Worm (Caenorhabditis elegans) whole organism, mixed stage, embryonic: ENCODE measurements around the gene W02F12.8.
A peak's percentile ranks its signal among the peaks of the same experiment; 100 is the strongest.

ENCODE experiments used
- M03D4.4 ChIP-seq: sonication (generic microtip); optimal IDR thresholded peaks from 2 replicates; lab custom pipeline; 2017; ENCODE audit warnings: mild to moderate bottlenecking, missing genetic modification characterization, missing compliant biosample characterization
- bed-3 ChIP-seq: fragments of 200-800 bp; sonication (Bioruptor generic); optimal IDR thresholded peaks from 3 replicates; lab custom pipeline; 2018; ENCODE audit warnings: mild to moderate bottlenecking, missing genetic modification characterization, moderate library complexity, missing compliant biosample characterization
- blmp-1 ChIP-seq: fragments of 150-350 bp; optimal IDR thresholded peaks from 2 replicates; lab custom pipeline; 2014; ENCODE audit warnings: missing biosample characterization, missing genetic modification characterization
- ceh-39 ChIP-seq: fragments of 150-350 bp; optimal IDR thresholded peaks from 2 replicates; lab custom pipeline; 2014; ENCODE audit warnings: missing biosample characterization, missing genetic modification characterization
- ceh-43 ChIP-seq: fragments of 200-800 bp; sonication (Bioruptor generic); optimal IDR thresholded peaks from 2 replicates; lab custom pipeline; 2018; ENCODE audit warnings: mild to moderate bottlenecking, missing genetic modification characterization, moderate library complexity, missing compliant biosample characterization
- ceh-83 ChIP-seq: fragments of 200-800 bp; sonication (Bioruptor generic); optimal IDR thresholded peaks from 2 replicates; lab custom pipeline; 2018; ENCODE audit warnings: mild to moderate bottlenecking, missing genetic modification characterization, missing compliant biosample characterization
- ces-1 ChIP-seq: fragments of 150-350 bp; optimal IDR thresholded peaks from 2 replicates; lab custom pipeline; 2014; ENCODE audit warnings: missing biosample characterization, missing genetic modification reagents, missing genetic modification characterization
- cnd-1 ChIP-seq: fragments of 200-800 bp; sonication (Bioruptor generic); optimal IDR thresholded peaks from 2 replicates; lab custom pipeline; 2018; ENCODE audit warnings: mild to moderate bottlenecking, missing genetic modification characterization, missing compliant biosample characterization
- drap-1 ChIP-seq: fragments of 200-800 bp; sonication (Bioruptor generic); optimal IDR thresholded peaks from 3 replicates; lab custom pipeline; 2018; ENCODE audit warnings: mild to moderate bottlenecking, missing genetic modification characterization, missing compliant biosample characterization
- elt-1 ChIP-seq: sonication (generic microtip); optimal IDR thresholded peaks from 2 replicates; lab custom pipeline; 2017; ENCODE audit warnings: missing genetic modification characterization, mild to moderate bottlenecking, missing compliant biosample characterization, antibody characterized with exemption, moderate library complexity, borderline replicate concordance; ENCODE audit not compliant: insufficient read depth
- elt-3 ChIP-seq: fragments of 150-350 bp; optimal IDR thresholded peaks from 2 replicates; lab custom pipeline; 2014; ENCODE audit warnings: missing biosample characterization, missing genetic modification characterization
- ham-2 ChIP-seq: fragments of 200-800 bp; sonication (Bioruptor generic); optimal IDR thresholded peaks from 2 replicates; lab custom pipeline; 2018; ENCODE audit warnings: mild to moderate bottlenecking, missing genetic modification characterization, missing compliant biosample characterization
- lin-13 ChIP-seq: fragments of 150-350 bp; optimal IDR thresholded peaks from 2 replicates; lab custom pipeline; 2014; ENCODE audit warnings: missing biosample characterization, missing genetic modification characterization
- lsy-2 ChIP-seq: fragments of 150-350 bp; optimal IDR thresholded peaks from 2 replicates; lab custom pipeline; 2014; ENCODE audit warnings: missing biosample characterization, missing genetic modification characterization
- mab-5 ChIP-seq: fragments of 150-350 bp; optimal IDR thresholded peaks from 2 replicates; lab custom pipeline; 2014; ENCODE audit warnings: missing biosample characterization, missing genetic modification characterization
- mep-1 ChIP-seq: fragments of 150-350 bp; optimal IDR thresholded peaks from 2 replicates; lab custom pipeline; 2017; ENCODE audit warnings: missing biosample characterization, missing genetic modification reagents, missing genetic modification characterization, inconsistent platforms
- mls-2 ChIP-seq: sonication (generic microtip); optimal IDR thresholded peaks from 2 replicates; lab custom pipeline; 2016; ENCODE audit warnings: mild to moderate bottlenecking, missing genetic modification characterization, moderate library complexity, missing compliant biosample characterization
- nhr-12 ChIP-seq: fragments of 150-350 bp; optimal IDR thresholded peaks from 2 replicates; lab custom pipeline; 2014; ENCODE audit warnings: missing biosample characterization, missing genetic modification characterization
- nhr-2 ChIP-seq: fragments of 150-350 bp; optimal IDR thresholded peaks from 2 replicates; lab custom pipeline; 2014; ENCODE audit warnings: missing biosample characterization, missing genetic modification characterization
- nhr-237 ChIP-seq: fragments of 150-350 bp; optimal IDR thresholded peaks from 2 replicates; lab custom pipeline; 2014; ENCODE audit warnings: missing biosample characterization, missing genetic modification characterization
- nhr-28 ChIP-seq: fragments of 150-350 bp; optimal IDR thresholded peaks from 2 replicates; lab custom pipeline; 2014; ENCODE audit warnings: missing biosample characterization, missing genetic modification characterization
- pha-4 ChIP-seq: fragments of 150-350 bp; optimal IDR thresholded peaks from 2 replicates; lab custom pipeline; 2018; ENCODE audit warnings: missing biosample characterization, missing genetic modification reagents, missing genetic modification characterization
- sem-2 ChIP-seq: fragments of 200-800 bp; sonication (Bioruptor generic); optimal IDR thresholded peaks from 2 replicates; lab custom pipeline; 2018; ENCODE audit warnings: mild to moderate bottlenecking, missing genetic modification characterization, missing compliant biosample characterization
- sptf-1 ChIP-seq: sonication (generic microtip); optimal IDR thresholded peaks from 2 replicates; lab custom pipeline; 2017; ENCODE audit warnings: mild to moderate bottlenecking, missing genetic modification characterization, moderate library complexity, missing compliant biosample characterization
- unc-120 ChIP-seq: sonication (generic microtip); optimal IDR thresholded peaks from 2 replicates; lab custom pipeline; 2017; ENCODE audit warnings: missing genetic modification characterization, missing compliant biosample characterization; ENCODE audit not compliant: poor library complexity, severe bottlenecking
- unc-39 ChIP-seq: fragments of 150-350 bp; optimal IDR thresholded peaks from 2 replicates; lab custom pipeline; 2014; ENCODE audit warnings: missing biosample characterization, missing genetic modification characterization
- unc-62 ChIP-seq: fragments of 150-350 bp; optimal IDR thresholded peaks from 2 replicates; lab custom pipeline; 2014; ENCODE audit warnings: missing biosample characterization, missing genetic modification reagents, missing genetic modification characterization
- zip-8 ChIP-seq: fragments of 150-350 bp; optimal IDR thresholded peaks from 2 replicates; lab custom pipeline; 2014; ENCODE audit warnings: missing biosample characterization, missing genetic modification characterization
- ztf-11 ChIP-seq: fragments of 150-350 bp; optimal IDR thresholded peaks from 2 replicates; lab custom pipeline; 2014; ENCODE audit warnings: missing biosample characterization, missing genetic modification characterization

W02F12.8 gene

DNA sequence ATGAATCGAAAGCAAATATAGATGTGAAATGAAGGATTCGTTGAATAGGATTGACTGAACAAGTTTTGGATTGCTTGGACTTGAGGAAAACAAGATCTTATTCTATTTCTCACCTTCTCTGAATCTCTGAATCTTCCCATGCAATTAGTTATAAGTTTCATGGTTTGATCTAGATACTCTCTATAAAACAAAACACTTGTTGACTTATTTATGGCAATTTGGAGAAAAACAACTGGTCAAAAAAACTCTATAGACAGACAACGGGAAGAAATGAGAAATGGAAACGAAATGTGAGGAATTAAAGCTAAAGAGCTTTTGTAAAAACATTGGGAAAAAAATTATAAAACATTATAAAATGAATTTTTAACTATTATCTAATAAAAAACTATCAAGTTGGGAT, at the start of gene W02F12.8:
Gene W02F12.8, minus strand, starts transcription at position 101 of the 400 bp plus-strand sequence.
- no peak for TF ChIP-seq cnd-1
- no peak for TF ChIP-seq pha-4 (tag; lab: Kevin White, UChicago)

DNA sequence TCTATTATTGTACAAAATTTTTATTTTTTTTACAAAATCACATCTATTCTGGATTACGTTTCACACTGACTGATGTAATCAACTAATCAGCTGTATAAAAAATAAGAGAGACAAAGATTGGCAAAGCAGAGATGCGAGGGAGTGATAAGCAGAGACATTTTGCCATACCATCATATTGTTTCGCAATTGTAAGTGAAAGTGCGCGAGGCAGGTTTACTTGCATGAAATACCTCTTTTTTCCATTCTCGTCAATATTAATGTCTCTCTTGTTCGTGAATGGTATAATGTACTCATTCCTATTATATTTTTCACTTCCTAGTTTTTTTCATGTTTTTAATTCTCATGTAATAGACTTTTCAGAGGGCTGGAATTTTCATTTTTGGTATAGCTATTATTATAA, 42.3 kb upstream of the W02F12.8 start:
- peak; percentile 59 for TF ChIP-seq elt-1 (tag; lab: Kevin White, UChicago)
- no peak for TF ChIP-seq M03D4.4 (tag; lab: Kevin White, UChicago)
- peak; percentile 15 for TF ChIP-seq blmp-1 (tag; lab: Kevin White, UChicago)
- TF ChIP-seq ztf-11 (tag; lab: Kevin White, UChicago) = no peak
- TF ChIP-seq unc-39 (tag; lab: Kevin White, UChicago) = no peak
- no peak for TF ChIP-seq nhr-2
- TF ChIP-seq, all 35 proteins: peak for 2

DNA sequence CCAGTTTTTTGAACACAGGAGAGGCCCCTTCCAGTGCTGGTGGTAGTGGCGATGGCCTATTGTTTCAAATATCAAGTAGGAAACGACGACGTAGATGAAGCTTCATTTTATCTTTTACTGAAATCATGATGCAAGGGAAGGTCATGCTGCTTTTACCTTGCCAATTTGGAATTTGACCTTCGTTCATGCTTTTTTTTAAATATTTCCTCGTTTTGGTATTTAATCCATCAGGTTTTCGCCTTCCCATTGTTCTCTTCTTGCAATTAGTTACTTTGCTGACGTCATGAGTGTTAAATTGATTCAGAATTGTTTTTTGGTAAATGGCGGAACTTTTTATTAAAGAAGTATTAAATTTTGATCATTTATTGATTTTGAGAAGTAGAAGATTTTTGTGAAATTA, 41.5 kb upstream of the W02F12.8 start:
- TF ChIP-seq elt-3 (no peak), unc-62 (no peak), lin-13 (tag; lab: Kevin White, UChicago) (no peak)

DNA sequence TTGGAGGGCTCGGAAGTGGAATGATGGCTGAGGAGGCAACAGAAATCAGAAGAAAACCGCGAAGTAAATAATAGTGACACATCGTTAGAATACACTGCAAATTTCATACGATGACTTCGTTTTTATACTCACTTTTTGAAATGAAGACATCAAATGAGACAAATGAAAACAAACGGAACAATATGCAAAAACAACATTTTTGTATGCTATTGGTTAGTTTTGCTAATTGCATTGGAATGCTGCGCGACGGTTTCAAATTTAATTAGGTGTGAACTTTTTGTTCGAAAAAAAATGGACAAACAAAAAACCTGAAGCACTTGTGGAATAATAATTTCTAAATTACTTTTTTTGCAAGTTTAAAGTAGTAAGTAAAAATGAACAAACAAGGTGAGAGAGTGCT, 38.4 kb upstream of the W02F12.8 start, which contains the start of gene grl-8:
Gene grl-8, minus strand, starts transcription at position 101 of the 400 bp plus-strand sequence.
- TF ChIP-seq mab-5 (tag; lab: Kevin White, UChicago) (no peak), ces-1 (GFP tag; lab: Kevin White, UChicago) (peak; percentile 19), ztf-11 (tag; lab: Kevin White, UChicago) (no peak)

DNA sequence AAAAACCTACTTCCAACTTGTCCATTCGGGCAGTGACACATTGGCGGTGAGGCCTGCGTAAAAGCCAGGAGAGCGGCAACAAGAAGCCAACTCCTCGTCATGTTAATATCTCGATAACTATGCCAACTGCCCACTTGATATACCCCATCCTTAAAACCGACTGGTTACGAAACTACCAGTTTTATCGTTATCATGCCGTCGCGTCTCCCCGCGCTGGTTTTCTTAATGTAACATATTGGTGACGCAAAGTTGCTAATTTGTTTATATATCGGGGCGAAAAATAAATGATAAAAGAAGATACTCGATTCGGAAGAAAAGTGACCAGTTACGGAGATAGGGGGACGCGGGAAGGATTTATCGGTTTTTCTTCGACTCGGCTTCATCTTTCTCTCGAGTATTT, 37.0 kb upstream of the W02F12.8 start, which contains the start of gene grl-9:
Gene grl-9, minus strand, starts transcription at position 101 of the 400 bp plus-strand sequence.
- no peak for TF ChIP-seq sem-2
- no peak for TF ChIP-seq elt-3
- no peak for TF ChIP-seq unc-39 (tag; lab: Kevin White, UChicago)
- TF ChIP-seq unc-62 = no peak

DNA sequence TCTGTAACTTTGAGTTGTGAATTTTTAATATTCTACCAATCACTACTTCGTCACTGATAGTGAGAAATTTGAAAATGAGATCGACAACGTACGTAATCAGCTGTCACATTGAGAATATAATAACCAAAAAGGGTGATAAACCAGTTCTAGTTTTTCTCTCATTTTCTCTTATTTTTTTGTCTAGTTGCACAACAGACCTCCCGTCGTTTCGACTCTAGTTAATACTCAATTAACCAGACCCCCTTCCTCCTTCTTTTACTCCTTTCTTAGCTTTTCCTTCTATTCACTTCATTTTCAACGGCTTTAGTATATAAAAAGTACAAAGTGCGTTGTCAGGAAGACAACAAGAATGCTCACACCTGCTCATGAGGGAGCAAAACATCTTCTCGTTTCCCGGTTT, 32.7 kb upstream of the W02F12.8 start, which contains the start of gene ZC487.1:
Gene ZC487.1, plus strand, starts transcription at position 301 of the 400 bp plus-strand sequence.
- TF ChIP-seq sem-2 (no peak), unc-39 (tag; lab: Kevin White, UChicago) (no peak), ham-2 (GFP tag; lab: Kevin White, UChicago) (no peak), M03D4.4 (tag; lab: Kevin White, UChicago) (no peak), sptf-1 (tag; lab: Kevin White, UChicago) (no peak), nhr-237 (no peak), zip-8 (no peak), drap-1 (no peak), elt-1 (tag; lab: Kevin White, UChicago) (no peak), nhr-12 (tag; lab: Kevin White, UChicago) (no peak), mls-2 (tag; lab: Kevin White, UChicago) (no peak), ceh-43 (GFP tag; lab: Kevin White, UChicago) (no peak), nhr-28 (tag; lab: Kevin White, UChicago) (no peak), ceh-83 (no peak), unc-120 (tag; lab: Kevin White, UChicago) (no peak), ztf-11 (tag; lab: Kevin White, UChicago) (no peak), lin-13 (tag; lab: Kevin White, UChicago) (no peak), nhr-2 (no peak), lsy-2 (tag; lab: Kevin White, UChicago) (no peak), blmp-1 (tag; lab: Kevin White, UChicago) (no peak)

DNA sequence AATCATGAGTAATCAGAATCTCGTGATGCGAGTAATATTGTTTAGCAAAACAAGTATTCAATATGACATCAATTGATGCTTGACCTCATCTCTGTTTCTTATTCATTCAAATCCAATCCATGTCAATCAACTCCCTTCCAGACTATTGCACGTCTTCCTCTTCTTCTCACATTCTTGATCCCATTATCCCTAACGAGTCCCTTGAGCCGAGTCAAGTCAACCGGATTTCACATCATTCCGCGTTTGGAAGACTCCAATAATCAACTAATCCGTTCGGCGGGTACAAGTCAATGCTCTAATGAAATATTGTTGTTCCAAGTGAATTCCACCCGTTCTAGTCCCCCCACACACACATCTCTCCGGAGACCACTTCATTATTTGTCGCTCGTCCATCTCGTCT, 31.7 kb upstream of the W02F12.8 start:
- TF ChIP-seq mep-1 (no peak), ceh-39 (tag; lab: Kevin White, UChicago) (no peak), unc-120 (tag; lab: Kevin White, UChicago) (no peak), zip-8 (no peak), elt-3 (no peak), bed-3 (GFP tag; lab: Kevin White, UChicago) (no peak), ces-1 (GFP tag; lab: Kevin White, UChicago) (peak; percentile 96)
